Fruit fly (Drosophila melanogaster) whole organism: ENCODE measurements around the gene sr.
A peak's percentile ranks its signal among the peaks of the same experiment; 100 is the strongest.

Source experiments
- CG8478 ChIP-seq: fragments of >200 bp; optimal IDR thresholded peaks from 2 replicates; lab custom pipeline; 2018; ENCODE audit warnings: inconsistent platforms
- Dll ChIP-seq: fragments of >200 bp; optimal IDR thresholded peaks from 2 replicates; lab custom pipeline; 2017
- EcR ChIP-seq, 2 experiments: fragments of >200 bp; optimal IDR thresholded peaks; 2 replicates each; lab custom pipeline; 2017; ENCODE audit warnings: missing biosample characterization in 2 of 2, missing genetic modification characterization in 2 of 2, missing genetic modification reagents in 2 of 2
- pan ChIP-seq: fragments of >200 bp; optimal IDR thresholded peaks from 2 replicates; lab custom pipeline; 2017
- psq ChIP-seq: fragments of >200 bp; optimal IDR thresholded peaks from 2 replicates; lab custom pipeline; 2017
- usp ChIP-seq: fragments of >200 bp; optimal IDR thresholded peaks from 2 replicates; lab custom pipeline; 2017; ENCODE audit warnings: missing biosample characterization, missing genetic modification characterization, mixed read lengths

sr gene

dm6 chr3R:18090014-18090853, at the start of gene sr:
Gene sr, plus strand, starts transcription at chr3R:18090803.
- TF ChIP-seq CG8478 (lab: Kevin White, UChicago): no peak
- TF ChIP-seq EcR (GFP tag; optimal IDR thresholded peaks at IDR 0.05; lab: Kevin White, UChicago): no peak
- no peak for TF ChIP-seq Dll (lab: Kevin White, UChicago)
- TF ChIP-seq pan: no peak
- no peak for TF ChIP-seq psq (lab: Kevin White, UChicago)
- no peak for TF ChIP-seq usp

DNA sequence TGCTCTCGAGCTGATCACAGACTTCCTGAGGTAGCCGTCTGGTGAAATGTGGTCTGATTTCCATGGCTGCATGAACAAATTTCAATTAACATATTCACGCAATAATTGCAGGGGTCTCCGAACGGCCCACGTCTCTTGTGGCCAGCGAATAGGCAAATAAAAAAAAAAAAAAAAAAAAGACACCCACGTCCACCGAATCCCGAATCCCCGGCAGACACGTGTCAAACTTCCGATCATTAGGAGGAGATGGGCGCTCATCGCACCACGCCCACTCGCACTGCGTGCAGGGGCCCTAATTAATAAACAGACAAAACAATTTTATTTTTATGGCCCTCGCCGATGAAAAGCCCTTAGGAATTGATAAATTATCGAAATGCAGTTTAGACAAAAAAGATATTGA, 47.0 kb upstream of the sr start:
- no peak for TF ChIP-seq EcR (GFP tag; optimal IDR thresholded peaks at IDR 0.05; lab: Kevin White, UChicago)
- no peak for TF ChIP-seq psq (lab: Kevin White, UChicago)
- TF ChIP-seq CG8478 (lab: Kevin White, UChicago): no peak
- TF ChIP-seq Dll (lab: Kevin White, UChicago): no peak
- TF ChIP-seq pan: no peak
- no peak for TF ChIP-seq usp

dm6 chr3R:18049272-18050015, 41.2 kb upstream of the sr start:
- TF ChIP-seq usp (no peak), EcR (GFP tag; optimal IDR thresholded peaks at IDR 0.05; lab: Kevin White, UChicago) (no peak), pan (peak; percentile 48), CG8478 (lab: Kevin White, UChicago) (no peak), Dll (lab: Kevin White, UChicago) (no peak)

DNA sequence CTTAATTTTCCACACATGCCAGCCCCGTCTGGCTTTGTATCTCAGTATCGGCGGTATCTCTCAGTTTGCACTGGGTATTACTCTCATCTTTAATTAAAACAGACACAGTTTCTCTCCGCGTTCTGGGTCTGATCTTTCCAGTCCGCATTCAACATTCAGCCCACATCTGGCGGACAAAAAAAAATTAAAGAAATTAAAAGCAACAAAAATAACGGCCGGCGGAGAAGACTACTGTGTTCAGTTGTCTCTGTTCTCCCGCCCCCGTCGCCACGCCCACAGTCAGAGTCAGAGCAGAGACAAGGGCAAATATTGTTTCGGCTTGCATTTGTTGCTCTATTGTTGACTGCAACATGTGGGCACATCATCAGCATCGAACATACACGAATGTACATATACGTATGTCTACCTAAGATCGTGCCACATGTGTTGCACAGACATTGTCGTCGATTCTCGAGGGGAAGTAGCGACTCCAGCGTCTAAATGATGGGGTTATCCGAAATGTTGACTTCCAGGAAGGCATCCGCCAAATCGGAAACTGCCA, 40.5 kb upstream of the sr start:
- TF ChIP-seq CG8478 (lab: Kevin White, UChicago) (no peak), pan (no peak), EcR (GFP tag; optimal IDR thresholded peaks at IDR 0.05; lab: Kevin White, UChicago) (no peak), usp (no peak), psq (lab: Kevin White, UChicago) (no peak), Dll (lab: Kevin White, UChicago) (no peak)

dm6 chr3R:18050585-18050984, 40.0 kb upstream of the sr start:
- no peak for TF ChIP-seq pan

DNA sequence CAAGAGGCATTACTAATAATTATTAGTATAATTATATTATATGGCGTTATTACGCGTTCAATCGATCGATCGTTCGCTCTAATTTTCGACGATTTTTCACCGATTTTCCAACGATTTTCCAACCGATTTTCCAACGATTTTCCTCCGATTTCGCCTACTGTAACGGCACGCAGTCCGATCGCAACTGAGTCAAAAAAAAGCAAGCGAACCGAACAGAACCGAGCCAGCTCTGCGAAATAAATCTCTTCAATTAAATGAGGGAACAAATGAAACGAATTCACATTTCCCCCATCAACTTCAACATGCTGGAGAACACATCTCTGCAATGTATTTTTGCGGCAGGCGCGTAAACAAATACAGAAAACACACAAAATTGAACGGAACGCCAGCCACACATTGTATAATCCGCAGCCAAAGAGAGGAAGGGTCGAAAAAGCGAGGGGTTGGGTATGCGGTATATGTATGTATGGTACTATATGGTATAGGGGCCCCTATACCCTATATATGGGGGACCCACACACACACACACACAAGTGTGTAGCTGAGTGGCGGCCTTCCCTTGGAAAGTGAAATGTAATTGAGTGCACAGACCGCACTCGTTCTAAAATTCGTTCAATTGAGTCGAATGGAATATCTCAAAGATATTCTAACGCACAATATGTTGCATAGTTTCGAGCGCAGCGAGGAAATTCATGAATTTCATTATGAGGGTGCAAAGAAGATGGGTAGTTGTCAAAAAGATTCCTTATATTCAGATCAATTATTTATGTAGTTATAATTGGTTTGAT, 37.6 kb upstream of the sr start, which contains the start of gene htl:
Gene htl, minus strand, starts transcription at position 186 of the 788 bp plus-strand sequence.
- TF ChIP-seq psq (lab: Kevin White, UChicago) (no peak), Dll (lab: Kevin White, UChicago) (no peak), pan (no peak), CG8478 (lab: Kevin White, UChicago) (no peak), EcR (GFP tag; optimal IDR thresholded peaks at IDR 0.05; lab: Kevin White, UChicago) (no peak), usp (no peak)

DNA sequence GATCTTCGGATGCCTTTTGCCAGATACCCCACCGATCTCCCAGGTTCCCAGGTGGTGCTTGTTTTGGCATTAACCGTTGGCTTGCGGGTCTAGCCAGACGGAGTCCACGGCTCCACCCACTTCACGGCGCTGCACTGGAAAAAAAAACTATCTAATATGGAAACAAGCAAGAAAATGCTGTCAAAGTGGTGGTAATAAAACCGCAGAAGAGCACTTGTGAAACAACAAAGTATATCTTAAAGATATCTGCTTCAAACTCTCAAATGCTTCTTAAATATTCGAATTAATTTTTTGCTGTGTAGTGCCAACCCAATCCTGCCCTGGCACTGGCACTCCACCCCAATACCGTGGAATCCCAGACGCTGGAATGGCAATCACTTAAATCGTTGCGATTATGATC, 32.2 kb upstream of the sr start:
- no peak for TF ChIP-seq EcR (GFP tag; optimal IDR thresholded peaks at IDR 0.05; lab: Kevin White, UChicago)
- TF ChIP-seq Dll (lab: Kevin White, UChicago): no peak
- TF ChIP-seq pan: no peak
- no peak for TF ChIP-seq usp
- TF ChIP-seq psq (lab: Kevin White, UChicago): no peak
- TF ChIP-seq CG8478 (lab: Kevin White, UChicago): no peak

- TF ChIP-seq CG8478 (lab: Kevin White, UChicago): no peak
- no peak for TF ChIP-seq psq (lab: Kevin White, UChicago)
- no peak for TF ChIP-seq EcR (GFP tag; optimal IDR thresholded peaks at IDR 0.05; lab: Kevin White, UChicago)
- TF ChIP-seq usp: no peak
- no peak for TF ChIP-seq Dll (lab: Kevin White, UChicago)
Observed at dm6 chr3R:18060551-18060950, 30.1 kb upstream of the sr start.

DNA sequence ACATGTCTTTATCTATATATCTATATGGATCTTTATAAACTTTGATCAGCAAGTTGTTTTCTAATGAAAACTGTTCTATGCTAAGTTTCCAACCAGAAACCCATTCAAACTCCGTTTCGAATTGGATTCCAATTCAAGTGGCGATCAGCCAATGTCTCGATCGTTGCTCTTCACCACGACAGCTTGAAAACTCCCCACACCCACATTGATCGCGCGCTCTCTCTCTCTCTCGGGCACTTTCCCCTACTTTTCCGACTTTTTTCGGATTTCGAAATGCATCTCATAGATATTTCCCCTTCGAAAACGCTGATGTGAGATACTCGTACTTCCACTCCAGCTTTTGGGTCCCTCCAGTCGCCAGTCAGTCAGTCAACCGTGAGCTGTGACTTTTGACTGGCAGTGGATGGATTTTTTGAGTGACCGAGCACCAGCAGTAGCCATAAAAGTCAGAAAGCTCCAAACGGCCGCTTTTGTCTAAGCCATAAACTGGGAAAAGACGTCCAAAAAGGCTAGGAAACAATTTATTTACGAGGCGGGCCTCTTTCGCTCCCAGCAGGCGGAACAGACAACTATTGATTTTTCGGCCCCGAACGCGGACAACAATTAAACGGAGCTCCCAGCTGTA, 27.3 kb upstream of the sr start:
- TF ChIP-seq Dll (lab: Kevin White, UChicago) (no peak), EcR (GFP tag; optimal IDR thresholded peaks at IDR 0.05; lab: Kevin White, UChicago) (no peak), pan (no peak), usp (no peak), psq (lab: Kevin White, UChicago) (no peak), CG8478 (lab: Kevin White, UChicago) (no peak)

DNA sequence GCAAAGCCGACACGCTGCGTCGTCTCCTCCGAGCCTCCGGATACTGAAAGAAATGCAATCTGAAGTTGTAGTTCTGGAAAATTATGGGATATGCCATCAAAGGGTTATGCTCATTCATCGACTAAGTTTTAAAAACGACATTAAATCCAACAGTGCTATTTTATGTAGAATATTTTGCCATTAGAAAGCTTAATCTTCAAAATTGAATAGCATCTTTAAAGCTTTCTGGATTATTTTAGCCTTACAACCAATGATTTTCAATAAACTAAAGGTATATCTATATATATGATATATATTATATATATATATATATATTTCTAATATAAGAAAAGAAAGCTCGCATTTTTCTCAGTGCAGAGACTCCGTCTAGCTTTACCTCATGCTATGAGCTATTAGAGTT, 26.2 kb upstream of the sr start:
- TF ChIP-seq pan (no peak), CG8478 (lab: Kevin White, UChicago) (no peak), Dll (lab: Kevin White, UChicago) (no peak), psq (lab: Kevin White, UChicago) (no peak), usp (no peak), EcR (GFP tag; optimal IDR thresholded peaks at IDR 0.05; lab: Kevin White, UChicago) (no peak)

DNA sequence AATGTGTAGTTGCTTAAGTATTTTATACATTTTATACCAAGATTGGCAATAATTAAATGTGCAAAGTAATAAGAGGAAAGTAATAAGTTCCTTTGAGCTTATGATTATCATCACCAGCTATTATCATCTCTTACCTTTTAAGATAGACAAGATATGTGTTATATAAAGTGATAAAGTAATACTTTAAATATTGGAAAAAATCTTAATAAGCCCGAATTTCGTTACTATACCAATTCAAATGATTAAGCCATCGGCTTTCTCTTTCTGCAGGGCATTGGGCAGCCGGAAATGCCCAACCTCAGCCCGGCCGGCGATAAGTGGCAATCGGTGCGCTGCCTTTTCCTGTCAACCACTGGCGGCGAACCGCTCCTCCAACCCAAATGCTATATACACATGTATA, 22.7 kb upstream of the sr start:
- no peak for TF ChIP-seq usp
- TF ChIP-seq EcR (GFP tag; optimal IDR thresholded peaks at IDR 0.05; lab: Kevin White, UChicago): no peak
- no peak for TF ChIP-seq Dll (lab: Kevin White, UChicago)
- TF ChIP-seq psq (lab: Kevin White, UChicago): no peak
- no peak for TF ChIP-seq CG8478 (lab: Kevin White, UChicago)
- no peak for TF ChIP-seq pan
